Worm (Caenorhabditis elegans) whole organism, late embryonic: ENCODE measurements around the gene M01H9.2.

Experiments
- C08G9.2 ChIP-seq: sonication (generic microtip); optimal IDR thresholded peaks from 2 replicates; lab custom pipeline; 2016; ENCODE audit warnings: mild to moderate bottlenecking, missing genetic modification characterization, moderate library complexity, missing compliant biosample characterization
- K09A11.1 ChIP-seq: sonication (generic microtip); optimal IDR thresholded peaks from 2 replicates; lab custom pipeline; 2017; ENCODE audit warnings: antibody characterized with exemption, mild to moderate bottlenecking, missing genetic modification characterization, missing compliant biosample characterization; ENCODE audit not compliant: insufficient read depth
- T23F11.4 ChIP-seq: fragments of 200-800 bp; sonication (Bioruptor generic); optimal IDR thresholded peaks from 2 replicates; lab custom pipeline; 2018; ENCODE audit warnings: mild to moderate bottlenecking, missing genetic modification characterization, missing compliant biosample characterization
- ahr-1 ChIP-seq: sonication (generic microtip); optimal IDR thresholded peaks from 2 replicates; lab custom pipeline; 2016; ENCODE audit warnings: missing genetic modification characterization, missing compliant biosample characterization
- ceh-14 ChIP-seq: sonication (generic microtip); optimal IDR thresholded peaks from 2 replicates; lab custom pipeline; 2016; ENCODE audit warnings: missing genotype, missing genetic modification characterization, missing compliant biosample characterization
- ceh-18 ChIP-seq: sonication (generic microtip); optimal IDR thresholded peaks from 2 replicates; lab custom pipeline; 2016; ENCODE audit warnings: missing genetic modification characterization, missing compliant biosample characterization
- ceh-2 ChIP-seq: sonication (generic microtip); optimal IDR thresholded peaks from 2 replicates; lab custom pipeline; 2016; ENCODE audit warnings: missing genotype, missing genetic modification characterization, missing compliant biosample characterization
- ceh-22 ChIP-seq: sonication (generic microtip); optimal IDR thresholded peaks from 2 replicates; lab custom pipeline; 2017; ENCODE audit warnings: missing biosample characterization, missing genetic modification characterization
- ceh-30 ChIP-seq: fragments of 150-350 bp; optimal IDR thresholded peaks from 2 replicates; lab custom pipeline; 2014; ENCODE audit warnings: missing biosample characterization, missing genetic modification characterization
- ceh-45 ChIP-seq: fragments of 200-800 bp; sonication (Bioruptor generic); IDR thresholded peaks from 2 replicates; pipeline ENCODE4 v1.3.6; 2022; ENCODE audit warnings: missing genetic modification reagents, missing genetic modification characterization, missing compliant biosample characterization
- ceh-48 ChIP-seq: sonication (generic microtip); optimal IDR thresholded peaks from 2 replicates; lab custom pipeline; 2016; ENCODE audit warnings: missing genetic modification characterization, inconsistent platforms, missing compliant biosample characterization
- ceh-6 ChIP-seq: fragments of 200-800 bp; sonication (Bioruptor generic); optimal IDR thresholded peaks from 2 replicates; lab custom pipeline; 2018; ENCODE audit warnings: mild to moderate bottlenecking, missing genetic modification characterization, missing compliant biosample characterization
- ceh-9 ChIP-seq: sonication (generic microtip); optimal IDR thresholded peaks from 2 replicates; lab custom pipeline; 2016; ENCODE audit warnings: mild to moderate bottlenecking, missing genetic modification characterization, inconsistent platforms, missing compliant biosample characterization
- che-1 ChIP-seq: sonication (generic microtip); optimal IDR thresholded peaks from 2 replicates; lab custom pipeline; 2016; ENCODE audit warnings: mild to moderate bottlenecking, missing genetic modification characterization, missing compliant biosample characterization
- dve-1 ChIP-seq: sonication (generic microtip); optimal IDR thresholded peaks from 2 replicates; lab custom pipeline; 2017; ENCODE audit warnings: antibody characterized with exemption, mild to moderate bottlenecking, missing genetic modification characterization, missing compliant biosample characterization
- elt-2 ChIP-seq: sonication (generic microtip); optimal IDR thresholded peaks from 2 replicates; lab custom pipeline; 2016; ENCODE audit warnings: missing genetic modification reagents, missing genetic modification characterization, missing compliant biosample characterization
- elt-4 ChIP-seq: sonication (generic microtip); optimal IDR thresholded peaks from 2 replicates; lab custom pipeline; 2016; ENCODE audit warnings: missing genetic modification characterization, missing compliant biosample characterization
- ets-4 ChIP-seq: sonication (generic microtip); optimal IDR thresholded peaks from 2 replicates; lab custom pipeline; 2016; ENCODE audit warnings: missing genetic modification characterization, missing compliant biosample characterization
- fkh-10 ChIP-seq: fragments of 150-350 bp; optimal IDR thresholded peaks from 2 replicates; lab custom pipeline; 2014; ENCODE audit warnings: missing biosample characterization, missing genetic modification reagents, missing genetic modification characterization
- gmeb-2 ChIP-seq: sonication (generic microtip); optimal IDR thresholded peaks from 2 replicates; lab custom pipeline; 2016; ENCODE audit warnings: missing genetic modification characterization, inconsistent platforms, missing compliant biosample characterization
- hlh-15 ChIP-seq: sonication (generic microtip); optimal IDR thresholded peaks from 2 replicates; lab custom pipeline; 2016; ENCODE audit warnings: missing genetic modification characterization, missing compliant biosample characterization
- hlh-30 ChIP-seq: sonication (generic microtip); optimal IDR thresholded peaks from 2 replicates; lab custom pipeline; 2017; ENCODE audit warnings: antibody characterized with exemption, missing genetic modification characterization, missing compliant biosample characterization; ENCODE audit not compliant: insufficient read depth
- hlh-6 ChIP-seq: sonication (generic microtip); optimal IDR thresholded peaks from 2 replicates; lab custom pipeline; 2016; ENCODE audit warnings: missing genotype, missing genetic modification characterization, missing compliant biosample characterization
- lim-6 ChIP-seq: sonication (generic microtip); optimal IDR thresholded peaks from 2 replicates; lab custom pipeline; 2016; ENCODE audit warnings: missing genetic modification characterization, missing compliant biosample characterization
- lin-11 ChIP-seq: fragments of 200-800 bp; sonication (Bioruptor generic); optimal IDR thresholded peaks from 2 replicates; lab custom pipeline; 2018; ENCODE audit warnings: mild to moderate bottlenecking, missing genetic modification characterization, missing compliant biosample characterization
- nfya-1 ChIP-seq: sonication (generic microtip); optimal IDR thresholded peaks from 2 replicates; lab custom pipeline; 2017; ENCODE audit warnings: missing genetic modification characterization, mild to moderate bottlenecking, missing compliant biosample characterization, antibody characterized with exemption, moderate library complexity
- npax-4 ChIP-seq: sonication (generic microtip); optimal IDR thresholded peaks from 2 replicates; lab custom pipeline; 2016; ENCODE audit warnings: missing genetic modification characterization, missing compliant biosample characterization
- odd-2 ChIP-seq: sonication (generic microtip); optimal IDR thresholded peaks from 2 replicates; lab custom pipeline; 2017; ENCODE audit warnings: antibody characterized with exemption, mild to moderate bottlenecking, missing genetic modification characterization, missing compliant biosample characterization
- pag-3 ChIP-seq: sonication (generic microtip); optimal IDR thresholded peaks from 2 replicates; lab custom pipeline; 2016; ENCODE audit warnings: missing compliant biosample characterization, missing genetic modification characterization, borderline replicate concordance
- pax-1 ChIP-seq: fragments of 150-350 bp; optimal IDR thresholded peaks from 2 replicates; lab custom pipeline; 2014; ENCODE audit warnings: missing biosample characterization, missing genetic modification characterization
- pha-4 ChIP-seq: fragments of 150-350 bp; optimal IDR thresholded peaks from 2 replicates; lab custom pipeline; 2018; ENCODE audit warnings: missing biosample characterization, missing genetic modification reagents, missing genetic modification characterization
- pqm-1 ChIP-seq: sonication (generic microtip); optimal IDR thresholded peaks from 2 replicates; lab custom pipeline; 2016; ENCODE audit warnings: missing genetic modification characterization, missing compliant biosample characterization
- sdc-2 ChIP-seq: sonication (generic microtip); optimal IDR thresholded peaks from 2 replicates; lab custom pipeline; 2016; ENCODE audit warnings: missing genotype, missing genetic modification characterization, missing compliant biosample characterization
- sox-2 ChIP-seq: fragments of 200-800 bp; sonication (Bioruptor generic); IDR thresholded peaks from 2 replicates; pipeline ENCODE4 v1.3.6; 2022; ENCODE audit warnings: missing genetic modification reagents, missing genetic modification characterization, missing compliant biosample characterization
- syd-9 ChIP-seq: sonication (generic microtip); optimal IDR thresholded peaks from 2 replicates; lab custom pipeline; 2016; ENCODE audit warnings: mild to moderate bottlenecking, missing genetic modification characterization, moderate library complexity, missing compliant biosample characterization
- tbx-2 ChIP-seq: sonication (generic microtip); optimal IDR thresholded peaks from 2 replicates; lab custom pipeline; 2016; ENCODE audit warnings: missing genetic modification characterization, missing compliant biosample characterization
- tbx-7 ChIP-seq: sonication (generic microtip); optimal IDR thresholded peaks from 2 replicates; lab custom pipeline; 2016; ENCODE audit warnings: missing genotype, missing genetic modification characterization, missing compliant biosample characterization
- ttx-3 ChIP-seq: sonication (generic microtip); optimal IDR thresholded peaks from 2 replicates; lab custom pipeline; 2016; ENCODE audit warnings: missing genetic modification reagents, missing genetic modification characterization, missing compliant biosample characterization

M01H9.2 gene

DNA sequence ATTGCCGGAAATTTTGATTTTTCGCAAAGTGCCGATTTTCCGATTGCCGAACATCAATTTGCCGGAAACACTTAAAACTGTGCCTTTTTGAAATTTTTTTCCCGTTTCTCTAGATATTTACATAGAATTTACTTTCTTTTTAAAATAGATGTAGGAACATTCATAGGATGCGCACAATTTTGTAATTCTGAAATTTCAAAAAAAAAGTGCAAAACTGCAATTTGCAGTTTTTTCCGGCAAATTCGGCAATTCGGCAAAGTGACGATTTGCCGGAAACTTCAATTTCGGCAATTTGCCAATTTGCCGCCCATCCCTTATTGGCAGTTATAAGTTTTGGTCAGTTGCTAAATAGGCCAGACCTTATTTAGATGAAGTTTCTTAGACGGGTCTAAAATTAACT is 6.4 kb downstream of the M01H9.2 start:
- TF ChIP-seq K09A11.1 (tag; lab: Kevin White, UChicago) = no peak
- TF ChIP-seq ceh-48 (tag; lab: Kevin White, UChicago) = no peak
- TF ChIP-seq, all 69 proteins: peak for 0

DNA sequence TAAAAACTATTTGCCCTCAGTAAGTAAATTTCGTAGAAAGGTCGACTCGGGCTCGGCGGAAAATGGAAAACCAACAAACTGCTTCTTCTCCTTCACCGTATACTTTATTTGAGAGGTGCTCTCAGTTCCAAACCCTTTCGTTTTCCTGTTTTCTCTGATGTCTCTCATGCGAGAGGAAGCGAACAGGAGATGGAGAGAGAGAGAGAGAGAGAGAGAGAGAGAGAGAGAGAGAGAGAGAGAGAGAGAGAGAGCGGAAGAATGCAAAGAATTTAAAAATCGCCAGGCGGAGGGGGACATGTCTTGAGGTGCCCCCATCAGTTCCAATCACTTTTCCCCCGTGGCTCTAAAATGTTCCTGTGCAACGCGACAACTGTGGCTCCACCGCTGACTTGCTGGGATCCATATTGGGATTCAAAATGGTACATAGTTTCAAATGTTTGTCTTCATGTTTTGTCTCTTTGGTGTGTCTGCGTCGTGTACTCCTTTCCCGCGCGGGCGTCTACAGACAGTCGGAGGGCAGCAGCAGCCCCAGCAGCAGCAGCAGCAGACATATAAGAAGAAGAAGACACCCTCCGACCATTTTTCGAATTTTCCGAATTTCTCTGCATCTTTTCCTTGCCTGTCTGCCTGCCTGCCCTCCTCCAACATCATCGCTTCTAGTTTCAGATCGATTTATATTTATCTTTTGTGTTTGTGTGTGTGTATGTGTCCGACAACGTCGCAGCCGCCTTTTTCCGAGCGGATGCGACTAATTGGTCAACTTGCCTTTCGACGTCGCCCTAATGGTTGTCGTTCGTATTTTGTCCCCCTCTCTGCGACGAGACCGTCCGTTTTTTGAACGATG is 8.5 kb downstream of the M01H9.2 start, which contains the start of gene R08C7.11:
Gene R08C7.11 (minus strand): TSS at position 608 of the 844 bp plus-strand sequence.
- TF ChIP-seq hlh-30 (no peak), pha-4 (tag; lab: Kevin White, UChicago) (no peak), syd-9 (tag; lab: Kevin White, UChicago) (no peak), ceh-14 (tag; lab: Kevin White, UChicago) (no peak), ets-4 (no peak), gmeb-2 (tag; lab: Kevin White, UChicago) (no peak), ceh-30 (tag; lab: Kevin White, UChicago) (no peak), ceh-6 (peak; percentile 17), lin-11 (tag; lab: Kevin White, UChicago) (no peak), ahr-1 (tag; lab: Kevin White, UChicago) (no peak), che-1 (tag; lab: Kevin White, UChicago) (no peak), ceh-22 (tag; lab: Kevin White, UChicago) (no peak), ceh-2 (no peak), nfya-1 (peak; percentile 16), C08G9.2 (tag; lab: Kevin White, UChicago) (no peak), dve-1 (tag; lab: Kevin White, UChicago) (no peak), hlh-15 (tag; lab: Kevin White, UChicago) (no peak), pax-1 (no peak), fkh-10 (GFP tag; lab: Kevin White, UChicago) (no peak), ceh-45 (GFP tag; lab: Robert Waterston, UW) (no peak), odd-2 (tag; lab: Kevin White, UChicago) (no peak), elt-4 (tag; lab: Kevin White, UChicago) (no peak), npax-4 (no peak), K09A11.1 (tag; lab: Kevin White, UChicago) (no peak), tbx-2 (tag; lab: Kevin White, UChicago) (no peak), ttx-3 (tag; lab: Kevin White, UChicago) (no peak), ceh-9 (no peak), hlh-6 (no peak), elt-2 (tag; lab: Kevin White, UChicago) (no peak), T23F11.4 (GFP tag; lab: Kevin White, UChicago) (no peak), sdc-2 (peak; percentile 50), tbx-7 (no peak), sox-2 (GFP tag; lab: Robert Waterston, UW) (no peak), ceh-18 (peak; percentile 30), pag-3 (tag; lab: Kevin White, UChicago) (no peak)

DNA sequence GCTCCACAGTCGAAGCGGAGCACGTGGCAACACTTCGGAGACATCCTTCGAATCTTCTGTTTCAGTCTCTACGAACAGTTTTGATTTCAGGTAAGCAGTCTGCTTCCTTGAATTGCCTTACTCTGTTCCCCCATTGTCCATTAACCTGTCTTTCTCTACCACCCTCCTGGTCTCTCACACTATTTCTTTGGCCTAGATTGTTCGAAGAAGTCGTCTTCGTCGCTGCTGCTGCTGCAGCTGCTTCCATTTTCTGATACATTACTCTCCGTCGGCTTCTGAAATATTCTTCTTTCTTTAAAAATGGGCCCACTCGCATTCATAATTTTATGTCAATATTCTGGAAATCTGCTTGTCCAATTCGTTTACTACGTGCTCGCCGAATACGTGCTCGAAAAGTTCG is 11.5 kb downstream of the M01H9.2 start, which contains the start of gene R08C7.1:
Gene R08C7.1 (plus strand): TSS at position 301 of the 400 bp plus-strand sequence.
- TF ChIP-seq ceh-30 (tag; lab: Kevin White, UChicago) = no peak
- TF ChIP-seq sdc-2 = no peak
- no peak for TF ChIP-seq C08G9.2 (tag; lab: Kevin White, UChicago)
- no peak for TF ChIP-seq dve-1 (tag; lab: Kevin White, UChicago)
- no peak for TF ChIP-seq K09A11.1 (tag; lab: Kevin White, UChicago)
- no peak for TF ChIP-seq pqm-1
- no peak for TF ChIP-seq lim-6
- TF ChIP-seq, all 69 proteins: peak for 0
